Worm (Caenorhabditis elegans) whole organism, L2 larva: Measurements from ENCODE around the gene glf-1.

Experiments used
- ceh-16 ChIP-seq: fragments of 150-350 bp; optimal IDR thresholded peaks from 2 replicates; lab custom pipeline; 2014; ENCODE audit warnings: missing biosample characterization, missing genetic modification characterization
- egl-27 ChIP-seq: sonication (generic microtip); optimal IDR thresholded peaks from 3 replicates; lab custom pipeline; 2017; ENCODE audit warnings: missing biosample characterization, missing genetic modification reagents, missing genetic modification characterization
- nhr-10 ChIP-seq: sonication (generic microtip); optimal IDR thresholded peaks from 2 replicates; lab custom pipeline; 2017; ENCODE audit warnings: missing biosample characterization, missing genetic modification characterization
- unc-62 ChIP-seq: fragments of 150-350 bp; optimal IDR thresholded peaks from 2 replicates; lab custom pipeline; 2014; ENCODE audit warnings: missing biosample characterization, missing genetic modification reagents, missing genetic modification characterization
- zag-1 ChIP-seq: fragments of 150-350 bp; optimal IDR thresholded peaks from 2 replicates; lab custom pipeline; 2014; ENCODE audit warnings: missing biosample characterization, missing genetic modification characterization
- ztf-4 ChIP-seq: fragments of 150-350 bp; optimal IDR thresholded peaks from 2 replicates; lab custom pipeline; 2014; ENCODE audit warnings: missing biosample characterization, missing genetic modification characterization

ce11 chrIV:5873825-5874224 is 11.8 kb upstream of the glf-1 start, which contains the start of gene srv-19:
- no peak for TF ChIP-seq ztf-4
- TF ChIP-seq ceh-16 (tag; lab: Kevin White, UChicago) = no peak
- no peak for TF ChIP-seq egl-27
- TF ChIP-seq nhr-10 (tag; lab: Kevin White, UChicago) = no peak
- TF ChIP-seq zag-1 (tag; lab: Kevin White, UChicago) = no peak
- TF ChIP-seq unc-62 (GFP tag; lab: Kevin White, UChicago) = no peak
